Worm (Caenorhabditis elegans): ENCODE results near the gene F21C10.10.

- TF ChIP-seq med-1 (GFP tag; optimal IDR thresholded peaks at IDR 0.05; ENCODE audit: insufficient read depth) (no peak), klf-2 (GFP tag; conservative IDR thresholded peaks at IDR 0.05) (no peak), T22C8.4 (GFP tag; IDR thresholded peaks at IDR 0.05) (no peak), cog-1 (tag; optimal IDR thresholded peaks at IDR 0.05) (no peak), ztf-29 (GFP tag; IDR thresholded peaks at IDR 0.05) (no peak)
Measured at ce11 chrV:9108219-9108618, 12.2 kb downstream of the F21C10.10 start, which contains the start of gene F21C10.18.

Data from whole organism, midembryonic.